Fruit fly (Drosophila melanogaster) whole organism, wandering third instar larva: Measurements from ENCODE around the gene brat.

Experiments
- HLH106 ChIP-seq: fragments of 200-800 bp; optimal IDR thresholded peaks from 3 replicates; lab custom pipeline; 2019; ENCODE audit warnings: missing biosample characterization, mild to moderate bottlenecking, missing genetic modification characterization, moderate library complexity
- Hr83 ChIP-seq: fragments of 200-300 bp; sonication (Bioruptor generic); optimal IDR thresholded peaks from 2 replicates; lab custom pipeline; 2016; ENCODE audit warnings: missing biosample characterization, mild to moderate bottlenecking, missing genetic modification characterization, moderate library complexity; ENCODE audit not compliant: poor library complexity, severe bottlenecking
- OdsH ChIP-seq: fragments of 200-800 bp; sonication (Bioruptor generic); optimal IDR thresholded peaks from 2 replicates; lab custom pipeline; 2016; ENCODE audit warnings: missing biosample characterization, mild to moderate bottlenecking, missing genetic modification characterization
- Sp1 ChIP-seq: fragments of 200-800 bp; sonication (Bioruptor generic); optimal IDR thresholded peaks from 3 replicates; lab custom pipeline; 2019; ENCODE audit warnings: missing biosample characterization, mild to moderate bottlenecking, missing genetic modification characterization, moderate library complexity
- Vsx2 ChIP-seq: fragments of 200-300, 225-300 bp; sonication (Bioruptor generic); optimal IDR thresholded peaks from 2 replicates; lab custom pipeline; 2018; ENCODE audit warnings: missing biosample characterization, missing genetic modification characterization; ENCODE audit not compliant: partially characterized antibody
- br ChIP-seq: fragments of 200-800 bp; sonication (Bioruptor generic); optimal IDR thresholded peaks from 2 replicates; lab custom pipeline; 2016; ENCODE audit warnings: missing biosample characterization, missing genetic modification characterization
- dl ChIP-seq, 2 experiments: fragments of 175-275, 200-275 bp in 1 of 2; fragments of 200-275 bp in 1 of 2; sonication (Bioruptor generic); optimal IDR thresholded peaks; lab custom pipeline; 2018; ENCODE audit warnings: mild to moderate bottlenecking in 2 of 2, missing biosample characterization in 2 of 2, missing genetic modification characterization in 2 of 2, moderate library complexity in 2 of 2; ENCODE audit not compliant: partially characterized antibody in 2 of 2, insufficient read depth in 1 of 2
- fru ChIP-seq: fragments of 200-800 bp; sonication (Bioruptor generic); optimal IDR thresholded peaks from 3 replicates; lab custom pipeline; 2016; ENCODE audit warnings: missing biosample characterization, mild to moderate bottlenecking, missing genetic modification characterization
- h ChIP-seq: fragments of 200-800 bp; sonication (Bioruptor generic); optimal IDR thresholded peaks from 3 replicates; lab custom pipeline; 2016; ENCODE audit warnings: missing biosample characterization, mild to moderate bottlenecking, missing genetic modification characterization
- psq ChIP-seq: fragments of 200-800 bp; sonication (Bioruptor generic); optimal IDR thresholded peaks from 3 replicates; lab custom pipeline; 2017; ENCODE audit warnings: missing biosample characterization, mild to moderate bottlenecking, missing genetic modification characterization, moderate library complexity
- tai ChIP-seq: sonication (Bioruptor generic); optimal IDR thresholded peaks from 2 replicates; lab custom pipeline; 2016; ENCODE audit warnings: missing biosample characterization, missing genetic modification characterization

DNA sequence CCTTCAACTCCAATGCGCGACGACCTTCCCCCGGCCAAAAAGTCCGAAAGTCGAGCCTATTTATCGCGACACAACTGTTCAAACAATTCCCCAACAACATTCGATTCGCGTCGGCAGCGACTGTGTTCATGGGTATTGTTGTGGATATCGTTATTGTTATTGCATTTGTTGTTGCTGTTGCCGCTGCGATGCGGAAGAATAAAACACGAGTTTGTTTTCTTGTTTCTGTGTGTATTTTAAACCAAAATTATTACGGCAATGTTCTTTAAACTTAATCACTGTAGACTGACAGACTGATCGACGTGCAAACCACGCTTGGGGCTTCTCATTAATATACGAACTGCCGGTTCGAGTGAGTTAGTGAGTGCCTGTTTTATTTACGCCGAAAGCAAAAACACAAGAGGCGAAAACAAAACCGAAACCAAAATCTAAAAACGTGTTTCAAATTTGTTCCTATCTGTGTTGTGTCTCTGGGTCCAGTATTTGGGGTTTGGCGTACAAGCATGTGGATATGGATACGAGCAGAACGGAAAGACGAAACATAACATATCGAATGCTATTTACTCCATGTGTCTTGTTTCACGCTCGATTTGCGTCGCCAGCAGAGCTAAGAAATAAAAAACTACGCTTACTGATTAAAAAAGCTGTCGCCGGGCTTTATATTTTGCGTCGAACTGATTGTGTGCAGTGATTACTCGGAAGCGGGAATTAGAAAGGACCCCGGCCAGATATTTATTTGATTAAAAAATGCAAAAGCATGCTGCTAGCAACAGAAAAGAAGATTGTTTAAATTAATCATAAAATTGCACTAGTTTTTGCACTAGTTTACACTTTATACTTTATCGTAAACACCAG is 26.2 kb downstream of the brat start:
- TF ChIP-seq tai (no peak), Vsx2 (GFP tag; lab: Kevin White, UChicago) (no peak), psq (GFP tag; lab: Kevin White, UChicago) (no peak), dl (GFP tag; optimal IDR thresholded peaks at IDR 0.05; lab: Kevin White, UChicago; ENCODE audit: insufficient read depth in 1 of 2, partially characterized antibody in 2 of 2) (no peak), br (GFP tag; lab: Kevin White, UChicago) (no peak), Hr83 (GFP tag; lab: Kevin White, UChicago) (no peak), OdsH (GFP tag; lab: Kevin White, UChicago) (no peak), HLH106 (tag; lab: Kevin White, UChicago) (no peak), fru (GFP tag; lab: Kevin White, UChicago) (peak; percentile 11), h (GFP tag; lab: Kevin White, UChicago) (no peak), Sp1 (GFP tag; lab: Kevin White, UChicago) (no peak)
